Fruit fly (Drosophila melanogaster) whole organism, prepupa: ENCODE measurements around the gene CG7432.
A peak's percentile ranks its signal among the peaks of the same experiment; 100 is the strongest.

Experiments used
- Blimp-1 ChIP-seq: fragments of 200-800 bp; sonication (Bioruptor generic); optimal IDR thresholded peaks from 3 replicates; lab custom pipeline; 2017; ENCODE audit warnings: missing biosample characterization, missing genetic modification characterization, mild to moderate bottlenecking, moderate library complexity, missing genetic modification reagents
- CG10669 ChIP-seq: fragments of 200-800 bp; sonication (Bioruptor generic); optimal IDR thresholded peaks from 3 replicates; lab custom pipeline; 2018; ENCODE audit warnings: missing biosample characterization, mild to moderate bottlenecking, missing genetic modification characterization, moderate library complexity
- CG11294 ChIP-seq: fragments of 200-800 bp; sonication (Bioruptor generic); IDR thresholded peaks from 2 replicates; pipeline ENCODE4 v1.3.6; 2022; ENCODE audit warnings: missing biosample characterization, missing genetic modification characterization
- CG11762 ChIP-seq: fragments of 200-800 bp; sonication (Bioruptor generic); optimal IDR thresholded peaks from 3 replicates; lab custom pipeline; 2016; ENCODE audit warnings: missing biosample characterization, missing genetic modification characterization; ENCODE audit not compliant: insufficient read depth
- CG15336 ChIP-seq: fragments of 200-800 bp; sonication (Bioruptor generic); IDR thresholded peaks from 2 replicates; pipeline ENCODE4 v1.3.6; 2022; ENCODE audit warnings: missing biosample characterization, missing genetic modification characterization
- CG1621 ChIP-seq: fragments of 200-800 bp; sonication (Bioruptor generic); optimal IDR thresholded peaks from 3 replicates; lab custom pipeline; 2018; ENCODE audit warnings: missing biosample characterization, mild to moderate bottlenecking, missing genetic modification characterization
- CG16779 ChIP-seq: fragments of 200-800 bp; sonication (Bioruptor generic); optimal IDR thresholded peaks from 3 replicates; lab custom pipeline; 2017; ENCODE audit warnings: missing biosample characterization, mild to moderate bottlenecking, missing genetic modification characterization
- CG3032 ChIP-seq: fragments of 200-800 bp; optimal IDR thresholded peaks from 2 replicates; lab custom pipeline; 2019; ENCODE audit warnings: missing biosample characterization, mild to moderate bottlenecking, missing genetic modification characterization, moderate library complexity
- CG31627 ChIP-seq: fragments of 200-800 bp; sonication (Bioruptor generic); optimal IDR thresholded peaks from 3 replicates; lab custom pipeline; 2016; ENCODE audit warnings: missing biosample characterization, missing genetic modification characterization
- CG34406 ChIP-seq: fragments of 200-800 bp; sonication (Bioruptor generic); optimal IDR thresholded peaks from 3 replicates; lab custom pipeline; 2016; ENCODE audit warnings: missing biosample characterization, missing genetic modification characterization
- CG3919 ChIP-seq: fragments of 200-800 bp; sonication (Bioruptor generic); optimal IDR thresholded peaks from 3 replicates; lab custom pipeline; 2016; ENCODE audit warnings: missing biosample characterization, missing genetic modification characterization
- CG4318 ChIP-seq: fragments of 200-800 bp; sonication (Bioruptor generic); optimal IDR thresholded peaks from 3 replicates; lab custom pipeline; 2017; ENCODE audit warnings: missing biosample characterization, mild to moderate bottlenecking, missing genetic modification characterization
- CG6163 ChIP-seq: fragments of 200-800 bp; sonication (Bioruptor generic); IDR thresholded peaks from 3 replicates; pipeline ENCODE4 v1.3.6; 2022; ENCODE audit warnings: missing biosample characterization, missing genetic modification characterization
- CG6276 ChIP-seq: fragments of 200-800 bp; sonication (Bioruptor generic); optimal IDR thresholded peaks from 2 replicates; lab custom pipeline; 2017; ENCODE audit warnings: missing biosample characterization, mild to moderate bottlenecking, missing genetic modification characterization
- CG6808 ChIP-seq: fragments of 200-800 bp; sonication (Bioruptor generic); optimal IDR thresholded peaks from 3 replicates; lab custom pipeline; 2017; ENCODE audit warnings: missing biosample characterization, missing genetic modification characterization, mild to moderate bottlenecking, moderate library complexity, missing genetic modification reagents
- CG6854 ChIP-seq: fragments of 200-800 bp; sonication (Bioruptor generic); optimal IDR thresholded peaks from 2 replicates; lab custom pipeline; 2017; ENCODE audit warnings: missing biosample characterization, mild to moderate bottlenecking, missing genetic modification characterization
- CG7368 ChIP-seq: fragments of 200-800 bp; sonication (Bioruptor generic); optimal IDR thresholded peaks from 3 replicates; lab custom pipeline; 2016; ENCODE audit warnings: missing biosample characterization, missing genetic modification characterization
- CG8119 ChIP-seq: fragments of 200-800 bp; sonication (Bioruptor generic); IDR thresholded peaks from 3 replicates; pipeline ENCODE4 v1.3.6; 2022; ENCODE audit warnings: missing biosample characterization, missing genetic modification characterization
- CG8319 ChIP-seq: fragments of 200-800 bp; sonication (Bioruptor generic); optimal IDR thresholded peaks from 3 replicates; lab custom pipeline; 2016; ENCODE audit warnings: missing biosample characterization, missing genetic modification characterization
- CG8632 ChIP-seq: fragments of 200-800 bp; sonication (Bioruptor generic); optimal IDR thresholded peaks from 3 replicates; lab custom pipeline; 2016; ENCODE audit warnings: missing biosample characterization, missing genetic modification characterization
- CG9139 ChIP-seq: fragments of 200-800 bp; sonication (Bioruptor generic); optimal IDR thresholded peaks from 3 replicates; lab custom pipeline; 2017; ENCODE audit warnings: missing biosample characterization, mild to moderate bottlenecking, missing genetic modification characterization
- Eip75B ChIP-seq: fragments of 200-800 bp; sonication (Bioruptor generic); optimal IDR thresholded peaks from 3 replicates; lab custom pipeline; 2016; ENCODE audit warnings: missing biosample characterization, missing genetic modification characterization
- Eip78C ChIP-seq: fragments of 200-800 bp; sonication (Bioruptor generic); peaks from one replicate; lab custom pipeline; 2016; ENCODE audit warnings: missing biosample characterization, missing genetic modification characterization
- Eip93F ChIP-seq: fragments of 200-800 bp; sonication (Bioruptor generic); optimal IDR thresholded peaks from 2 replicates; lab custom pipeline; 2016; ENCODE audit warnings: missing biosample characterization, mild to moderate bottlenecking, missing genetic modification characterization
- Ets21C ChIP-seq: fragments of 200-800 bp; sonication (Bioruptor generic); optimal IDR thresholded peaks from 3 replicates; lab custom pipeline; 2016; ENCODE audit warnings: missing biosample characterization, missing genetic modification characterization
- Ets96B ChIP-seq: fragments of 200-800 bp; optimal IDR thresholded peaks from 2 replicates; lab custom pipeline; 2019; ENCODE audit warnings: missing biosample characterization, mild to moderate bottlenecking, missing genetic modification characterization, moderate library complexity
- Hr38 ChIP-seq: sonication (Bioruptor generic); optimal IDR thresholded peaks from 2 replicates; lab custom pipeline; 2016; ENCODE audit warnings: missing biosample characterization, missing genetic modification characterization
- Hr39 ChIP-seq: fragments of 200-800 bp; sonication (Bioruptor generic); optimal IDR thresholded peaks from 2 replicates; lab custom pipeline; 2016; ENCODE audit warnings: missing biosample characterization, missing genetic modification characterization
- Hr4 ChIP-seq: fragments of 200-800 bp; sonication (Bioruptor generic); optimal IDR thresholded peaks from 3 replicates; lab custom pipeline; 2016; ENCODE audit warnings: missing biosample characterization, missing genetic modification characterization
- OdsH ChIP-seq: fragments of 200-800 bp; sonication (Bioruptor generic); optimal IDR thresholded peaks from 3 replicates; lab custom pipeline; 2016; ENCODE audit warnings: missing biosample characterization, missing genetic modification characterization
- Smox ChIP-seq: fragments of 200-800 bp; sonication (Bioruptor generic); optimal IDR thresholded peaks from 3 replicates; lab custom pipeline; 2016; ENCODE audit warnings: missing biosample characterization, missing genetic modification characterization
- Sox102F ChIP-seq: fragments of 200-800 bp; sonication (Bioruptor generic); optimal IDR thresholded peaks from 2 replicates; lab custom pipeline; 2016; ENCODE audit warnings: missing biosample characterization, mild to moderate bottlenecking, missing genetic modification characterization
- Sox14 ChIP-seq: fragments of 200-800 bp; sonication (Bioruptor generic); optimal IDR thresholded peaks from 3 replicates; lab custom pipeline; 2016; ENCODE audit warnings: missing biosample characterization, missing genetic modification characterization
- Sox15 ChIP-seq: fragments of 200-800 bp; sonication (Bioruptor generic); optimal IDR thresholded peaks from 3 replicates; lab custom pipeline; 2016; ENCODE audit warnings: missing biosample characterization, missing genetic modification characterization
- achi ChIP-seq: fragments of 200-800 bp; sonication (Bioruptor generic); optimal IDR thresholded peaks from 3 replicates; lab custom pipeline; 2016; ENCODE audit warnings: missing biosample characterization, missing genetic modification characterization
- acj6 ChIP-seq: fragments of 200-800 bp; sonication (Bioruptor generic); optimal IDR thresholded peaks from 3 replicates; lab custom pipeline; 2016; ENCODE audit warnings: missing biosample characterization, missing genetic modification characterization
- cyc ChIP-seq: fragments of 200-800 bp; sonication (Bioruptor generic); optimal IDR thresholded peaks from 3 replicates; lab custom pipeline; 2016; ENCODE audit warnings: missing biosample characterization, missing genetic modification characterization
- dsx ChIP-seq: fragments of 200-800 bp; optimal IDR thresholded peaks from 3 replicates; lab custom pipeline; 2019; ENCODE audit warnings: missing biosample characterization, mild to moderate bottlenecking, missing genetic modification characterization, moderate library complexity; ENCODE audit not compliant: poor library complexity, severe bottlenecking
- eg ChIP-seq: fragments of 200-800 bp; sonication (Bioruptor generic); IDR thresholded peaks from 3 replicates; pipeline ENCODE4 v1.3.6; 2022; ENCODE audit warnings: missing biosample characterization, missing genetic modification characterization
- esn ChIP-seq: fragments of 200-800 bp; sonication (Bioruptor generic); optimal IDR thresholded peaks from 2 replicates; lab custom pipeline; 2016; ENCODE audit warnings: missing biosample characterization, mild to moderate bottlenecking, missing genetic modification characterization, moderate library complexity
- fd59A ChIP-seq: fragments of 200-800 bp; sonication (Bioruptor generic); optimal IDR thresholded peaks from 2 replicates; lab custom pipeline; 2017; ENCODE audit warnings: missing biosample characterization, mild to moderate bottlenecking, missing genetic modification characterization, missing genetic modification reagents
- fkh ChIP-seq: fragments of 200-800 bp; sonication (Bioruptor generic); optimal IDR thresholded peaks from 3 replicates; lab custom pipeline; 2017; ENCODE audit warnings: missing biosample characterization, mild to moderate bottlenecking, missing genetic modification characterization, moderate library complexity
- lz ChIP-seq: fragments of 200-800 bp; sonication (Bioruptor generic); optimal IDR thresholded peaks from 3 replicates; lab custom pipeline; 2016; ENCODE audit warnings: missing biosample characterization, missing genetic modification characterization
- net ChIP-seq: fragments of 200-800 bp; sonication (Bioruptor generic); optimal IDR thresholded peaks from 3 replicates; lab custom pipeline; 2016; ENCODE audit warnings: missing biosample characterization, missing genetic modification characterization
- pdm3 ChIP-seq: fragments of 200-800 bp; sonication (Bioruptor generic); optimal IDR thresholded peaks from 3 replicates; lab custom pipeline; 2016; ENCODE audit warnings: missing biosample characterization, missing genetic modification characterization
- salr ChIP-seq, 2 experiments: fragments of 200-800 bp; sonication (Bioruptor generic); optimal IDR thresholded peaks; 3 replicates each; lab custom pipeline; 2016 to 2018; ENCODE audit warnings: missing biosample characterization in 2 of 2, missing genetic modification characterization in 2 of 2, mild to moderate bottlenecking in 1 of 2
- spab ChIP-seq: fragments of 200-800 bp; sonication (Bioruptor generic); optimal IDR thresholded peaks from 2 replicates; lab custom pipeline; 2017; ENCODE audit warnings: missing biosample characterization, mild to moderate bottlenecking, missing genetic modification characterization, missing genetic modification reagents
- ss ChIP-seq, 2 experiments: fragments of 200-800 bp; sonication (Bioruptor generic); optimal IDR thresholded peaks; 2 replicates in 1 of 2; 3 replicates in 1 of 2; lab custom pipeline; 2017 to 2018; ENCODE audit warnings: mild to moderate bottlenecking in 2 of 2, missing biosample characterization in 2 of 2, missing genetic modification characterization in 2 of 2, moderate library complexity in 1 of 2
- svp ChIP-seq: fragments of 200-800 bp; sonication (Bioruptor generic); peaks from one replicate; lab custom pipeline; 2016; ENCODE audit warnings: missing biosample characterization, missing genetic modification characterization
- topi ChIP-seq: fragments of 200-800 bp; sonication (Bioruptor generic); optimal IDR thresholded peaks from 3 replicates; lab custom pipeline; 2016; ENCODE audit warnings: missing biosample characterization, missing genetic modification characterization

Gene CG7432

DNA sequence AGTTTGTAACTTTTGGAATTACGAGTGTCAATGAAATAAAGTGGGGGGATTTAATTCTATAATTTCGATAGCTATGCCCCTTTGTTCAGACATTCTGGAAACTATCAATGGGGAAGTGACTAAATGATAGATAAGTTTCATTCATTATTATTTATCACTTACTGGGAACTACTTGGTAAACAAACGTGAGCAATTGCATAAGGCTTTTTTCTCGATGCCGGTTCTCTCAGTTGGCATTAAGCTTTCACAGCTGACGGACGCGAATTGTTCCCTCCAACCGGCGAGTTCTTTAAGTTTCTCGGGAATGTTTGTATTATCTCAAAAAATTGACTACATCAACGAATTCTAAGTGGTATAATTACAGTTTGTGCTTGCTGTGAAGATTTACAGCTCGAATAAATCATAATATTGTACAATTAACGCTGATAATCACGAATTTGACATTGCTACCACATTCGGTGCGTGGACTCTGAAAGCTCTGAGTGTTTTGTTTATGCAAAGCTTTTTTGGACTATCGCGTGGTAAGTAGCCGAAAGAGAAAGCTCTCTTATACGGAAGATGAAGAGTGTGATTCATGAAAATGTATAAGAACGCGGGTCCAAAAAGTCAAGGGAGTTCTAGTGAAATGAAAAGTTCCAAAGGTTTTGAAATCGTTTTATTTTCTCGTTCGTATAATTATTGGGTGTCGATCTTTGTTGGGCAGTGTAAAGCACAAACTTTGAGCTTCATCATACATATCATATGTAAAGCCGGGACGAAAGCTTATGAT is 6.6 kb downstream of the CG7432 start, which contains the start of gene Naam:
Gene Naam (plus strand): TSS at position 228 of the 769 bp plus-strand sequence.
- TF ChIP-seq fd59A (no peak), salr (GFP tag; optimal IDR thresholded peaks at IDR 0.05; lab: Kevin White, UChicago) (peak in 1 of 2 experiments; percentile 29), CG8319 (GFP tag; lab: Kevin White, UChicago) (peak; percentile 57), acj6 (GFP tag; lab: Kevin White, UChicago) (peak; percentile 77), dsx (peak; percentile 49), Ets21C (GFP tag; lab: Kevin White, UChicago) (peak; percentile 43), CG11294 (peak; percentile 34; the same call in 1 of the 2 replicates), CG1621 (tag; lab: Kevin White, UChicago) (peak; percentile 62), CG16779 (tag; lab: Kevin White, UChicago) (peak; percentile 32), Eip78C (peak; percentile 94), Hr39 (GFP tag; lab: Kevin White, UChicago) (peak; percentile 76), CG8632 (GFP tag; lab: Kevin White, UChicago) (peak; percentile 54), Hr38 (GFP tag; lab: Kevin White, UChicago) (no peak), CG6808 (peak; percentile 27), CG15336 (GFP tag; lab: Robert Waterston, UW) (peak; percentile 78), CG31627 (GFP tag; lab: Kevin White, UChicago) (peak; percentile 78), lz (GFP tag; lab: Kevin White, UChicago) (peak; percentile 76), Sox15 (GFP tag; lab: Kevin White, UChicago) (peak; percentile 2), CG9139 (GFP tag; lab: Kevin White, UChicago) (no peak), Eip75B (GFP tag; lab: Kevin White, UChicago) (peak; percentile 77), Eip93F (GFP tag; lab: Kevin White, UChicago) (no peak), CG11762 (peak; percentile 55), Ets96B (peak; percentile 59), pdm3 (GFP tag; lab: Kevin White, UChicago) (peak; percentile 70), Hr4 (peak; percentile 78), eg (GFP tag; lab: Robert Waterston, UW) (peak; percentile 93), CG3919 (GFP tag; lab: Kevin White, UChicago) (peak; percentile 84), Sox102F (GFP tag; lab: Kevin White, UChicago) (peak; percentile 70), CG6854 (no peak), CG3032 (peak; percentile 46), Blimp-1 (GFP tag; lab: Kevin White, UChicago) (peak; percentile 27), CG10669 (GFP tag; lab: Kevin White, UChicago) (peak; percentile 65), achi (peak; percentile 77), spab (GFP tag; lab: Kevin White, UChicago) (peak; percentile 47), CG6163 (GFP tag; lab: Robert Waterston, UW) (peak; percentile 89), CG8119 (GFP tag; lab: Robert Waterston, UW) (peak; percentile 79), OdsH (GFP tag; lab: Kevin White, UChicago) (peak; percentile 74), ss (GFP tag; optimal IDR thresholded peaks at IDR 0.05; lab: Kevin White, UChicago) (peak in 1 of 2 experiments; percentile 6), svp (peak; percentile 87), cyc (GFP tag; lab: Kevin White, UChicago) (peak; percentile 68), esn (peak; percentile 81), CG34406 (GFP tag; lab: Kevin White, UChicago) (peak; percentile 68), fkh (GFP tag; lab: Kevin White, UChicago) (peak; percentile 41), Smox (peak; percentile 79), net (GFP tag; lab: Kevin White, UChicago) (peak; percentile 82), topi (GFP tag; lab: Kevin White, UChicago) (peak; percentile 72), CG6276 (GFP tag; lab: Kevin White, UChicago) (peak; percentile 72), Sox14 (GFP tag; lab: Kevin White, UChicago) (peak; percentile 75), CG7368 (GFP tag; lab: Kevin White, UChicago) (peak; percentile 83), CG4318 (GFP tag; lab: Kevin White, UChicago) (peak; percentile 22)
